Fruit fly (Drosophila melanogaster): ENCODE data around the gene Taf13.

Gene Taf13

DNA sequence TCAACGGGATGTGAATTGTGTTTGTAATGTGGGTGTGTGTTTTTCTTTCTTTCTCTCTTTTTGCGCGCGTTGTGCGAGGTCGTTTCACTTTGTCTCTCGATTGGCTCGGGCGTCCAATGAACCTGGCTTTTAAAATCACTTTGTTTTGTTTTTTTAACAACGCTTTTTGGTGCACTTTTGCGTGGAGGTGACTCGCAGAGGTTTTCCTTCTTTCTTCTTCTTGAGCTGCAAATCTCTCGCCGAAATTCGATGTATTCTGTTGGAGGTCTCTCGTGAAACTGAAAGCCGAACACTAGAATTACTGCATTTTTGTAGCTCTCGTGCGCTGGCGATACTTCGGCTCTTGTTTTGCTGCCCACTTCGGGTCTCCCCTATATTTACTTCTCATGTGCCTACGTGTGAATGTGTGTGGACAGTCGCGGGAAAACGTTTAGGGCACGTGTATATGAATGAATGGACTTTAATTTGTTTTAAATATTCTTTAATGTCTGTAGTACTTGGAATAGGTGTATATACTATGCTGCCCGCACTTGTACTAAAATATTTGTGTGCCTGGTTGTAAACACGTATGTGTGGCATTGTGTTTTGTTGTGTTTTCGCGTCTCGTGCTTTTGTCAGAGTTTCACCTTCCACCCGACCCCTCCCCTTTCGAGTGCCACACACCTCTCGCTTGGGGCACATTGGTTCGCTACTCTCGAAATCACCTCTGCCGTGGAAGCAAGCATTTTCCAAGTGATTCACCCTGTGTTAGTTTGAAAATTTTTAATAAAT lies 8.7 kb downstream of the Taf13 start, which contains the start of gene fok (continued):
- TF ChIP-seq foxo (GFP tag; optimal IDR thresholded peaks at IDR 0.05) (peak; percentile 94 to 99), ey (GFP tag; optimal IDR thresholded peaks at IDR 0.05) (peak; percentile 99), rgr (GFP tag; optimal IDR thresholded peaks at IDR 0.05) (peak; percentile 98)

DNA sequence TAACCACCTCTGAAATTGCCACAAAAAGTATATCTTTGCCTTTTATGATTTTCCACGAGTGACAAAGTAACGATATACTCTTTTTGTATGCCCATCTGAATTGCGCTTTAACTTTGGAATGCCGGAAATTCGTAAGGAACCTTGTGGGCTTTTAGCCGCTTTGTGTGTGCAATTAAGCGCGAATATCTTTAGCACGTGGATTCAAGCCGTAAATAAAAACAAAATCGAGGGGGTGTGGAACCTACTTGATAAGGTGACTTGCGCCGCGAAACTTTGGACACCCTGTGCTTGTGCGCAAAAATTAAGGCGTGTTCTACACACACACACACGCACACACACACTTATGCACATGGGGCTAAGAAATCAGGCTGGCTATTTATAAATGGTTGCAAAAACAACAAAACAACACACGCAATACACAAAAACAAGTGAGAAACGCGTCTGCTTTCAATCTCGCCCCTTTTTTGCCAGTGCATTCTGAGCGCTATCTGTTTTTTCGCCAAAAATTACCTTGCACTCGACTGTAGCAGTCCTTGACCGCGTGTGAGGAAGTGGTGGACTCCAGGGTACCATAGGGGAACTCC lies 9.5 kb downstream of the Taf13 start:
- TF ChIP-seq Abd-B (GFP tag; optimal IDR thresholded peaks at IDR 0.05) (no peak), Rel (GFP tag; optimal IDR thresholded peaks at IDR 0.05) (no peak), Rel (tag; optimal IDR thresholded peaks at IDR 0.05) (no peak), Dfd (GFP tag; optimal IDR thresholded peaks at IDR 0.05) (no peak), HLH106 (tag; optimal IDR thresholded peaks at IDR 0.05) (no peak), psq (GFP tag; optimal IDR thresholded peaks at IDR 0.05) (no peak), usp (GFP tag; optimal IDR thresholded peaks at IDR 0.05) (no peak), foxo (GFP tag; optimal IDR thresholded peaks at IDR 0.05) (no peak), Mio (GFP tag; optimal IDR thresholded peaks at IDR 0.05) (no peak), Jra (GFP tag; optimal IDR thresholded peaks at IDR 0.05) (no peak), fru (GFP tag; optimal IDR thresholded peaks at IDR 0.05) (no peak), pan (optimal IDR thresholded peaks at IDR 0.05) (no peak), jim (GFP tag; optimal IDR thresholded peaks at IDR 0.05) (no peak)

DNA sequence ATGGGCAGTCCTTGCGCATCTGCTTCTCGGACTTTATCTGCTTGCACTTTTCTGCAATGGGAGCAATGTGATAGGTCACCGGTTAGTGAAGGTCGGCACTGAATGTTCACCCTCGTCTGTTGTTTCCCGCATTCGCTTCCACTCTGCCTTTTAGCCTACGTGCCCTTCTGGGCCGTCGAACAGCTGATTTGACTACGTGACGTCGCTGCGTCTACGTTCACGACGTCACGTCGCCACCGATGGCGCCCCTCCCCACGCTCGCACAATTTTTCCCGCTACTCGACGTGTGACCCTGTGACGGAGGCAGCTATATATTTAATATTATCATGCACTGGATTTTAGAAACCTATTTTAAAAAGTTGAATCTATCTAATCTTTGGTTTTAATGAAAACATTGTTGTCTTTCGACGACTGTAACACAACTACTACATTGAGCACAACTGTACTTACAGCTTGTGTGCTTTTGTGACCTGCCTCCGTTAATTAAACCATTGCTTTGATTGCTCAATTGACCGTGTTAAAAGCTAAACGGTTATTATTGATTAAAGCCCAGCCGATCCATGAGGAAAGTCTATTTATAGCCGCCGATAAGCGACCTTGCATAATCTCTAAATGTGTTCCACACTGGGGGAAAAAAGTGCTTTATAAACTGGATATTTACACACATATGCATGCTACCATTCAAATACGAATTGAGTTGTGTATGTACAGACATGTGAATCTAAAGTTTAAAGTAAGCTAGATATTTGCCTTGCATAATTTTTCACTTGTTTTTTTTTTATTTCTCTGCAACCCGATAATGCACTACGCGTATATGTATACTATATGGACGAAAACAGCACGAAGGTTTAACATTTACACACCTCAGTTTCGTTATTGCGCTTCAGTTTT lies 10.4 kb downstream of the Taf13 start:
- TF ChIP-seq CrebA (GFP tag; optimal IDR thresholded peaks at IDR 0.05; ENCODE audit: borderline replicate concordance) (no peak), usp (GFP tag; optimal IDR thresholded peaks at IDR 0.05) (no peak), Dif (GFP tag; optimal IDR thresholded peaks at IDR 0.05; ENCODE audit: partially characterized antibody) (no peak), GATAd (GFP tag; optimal IDR thresholded peaks at IDR 0.05) (no peak), Dfd (GFP tag; optimal IDR thresholded peaks at IDR 0.05) (no peak), sage (GFP tag; optimal IDR thresholded peaks at IDR 0.05) (no peak), Sp1 (GFP tag; optimal IDR thresholded peaks at IDR 0.05) (no peak), tai (GFP tag; optimal IDR thresholded peaks at IDR 0.05) (no peak), CG32264 (GFP tag; optimal IDR thresholded peaks at IDR 0.05) (no peak), woc (GFP tag; optimal IDR thresholded peaks at IDR 0.05) (no peak), Vsx2 (GFP tag; optimal IDR thresholded peaks at IDR 0.05; ENCODE audit: partially characterized antibody) (no peak), foxo (GFP tag; optimal IDR thresholded peaks at IDR 0.05) (peak in 1 of 2 experiments; percentile 57), N (GFP tag; optimal IDR thresholded peaks at IDR 0.05) (no peak), h (GFP tag; optimal IDR thresholded peaks at IDR 0.05) (peak; percentile 47), CG9705 (GFP tag; optimal IDR thresholded peaks at IDR 0.05) (no peak), sv (GFP tag; optimal IDR thresholded peaks at IDR 0.05) (no peak), pan (optimal IDR thresholded peaks at IDR 0.05) (no peak), br (GFP tag; optimal IDR thresholded peaks at IDR 0.05) (peak; percentile 22), Hr78 (GFP tag; optimal IDR thresholded peaks at IDR 0.05) (no peak), Myc (optimal IDR thresholded peaks at IDR 0.05) (no peak), dmrt93B (GFP tag; optimal IDR thresholded peaks at IDR 0.05) (peak; percentile 25), jim (GFP tag; optimal IDR thresholded peaks at IDR 0.05) (no peak), Rel (GFP tag; optimal IDR thresholded peaks at IDR 0.05) (no peak), Rel (tag; optimal IDR thresholded peaks at IDR 0.05) (no peak), lola (GFP tag; optimal IDR thresholded peaks at IDR 0.05) (no peak), fru (GFP tag; optimal IDR thresholded peaks at IDR 0.05) (peak; percentile 8), OdsH (GFP tag; optimal IDR thresholded peaks at IDR 0.05) (peak; percentile 47), Mio (GFP tag; optimal IDR thresholded peaks at IDR 0.05) (no peak), brk (GFP tag; optimal IDR thresholded peaks at IDR 0.05) (peak; percentile 21), dsf (GFP tag; optimal IDR thresholded peaks at IDR 0.05; ENCODE audit: borderline replicate concordance) (no peak), rgr (GFP tag; optimal IDR thresholded peaks at IDR 0.05) (peak; percentile 53), Jra (GFP tag; optimal IDR thresholded peaks at IDR 0.05) (no peak), ey (GFP tag; optimal IDR thresholded peaks at IDR 0.05) (peak; percentile 39), HLH106 (tag; optimal IDR thresholded peaks at IDR 0.05) (peak; percentile 22), Hnf4 (GFP tag; optimal IDR thresholded peaks at IDR 0.05) (peak; percentile 33), Abd-B (GFP tag; optimal IDR thresholded peaks at IDR 0.05) (no peak), dl (GFP tag; optimal IDR thresholded peaks at IDR 0.05; ENCODE audit: insufficient read depth in 1 of 2, partially characterized antibody in 2 of 2) (no peak), psq (GFP tag; optimal IDR thresholded peaks at IDR 0.05) (peak; percentile 8), Hr83 (GFP tag; optimal IDR thresholded peaks at IDR 0.05; ENCODE audit: poor library complexity, severe bottlenecking) (no peak)

Data from whole organism, wandering third instar larva.